Fruit fly (Drosophila melanogaster): ENCODE results near the gene PIG-K.

PIG-K gene

DNA sequence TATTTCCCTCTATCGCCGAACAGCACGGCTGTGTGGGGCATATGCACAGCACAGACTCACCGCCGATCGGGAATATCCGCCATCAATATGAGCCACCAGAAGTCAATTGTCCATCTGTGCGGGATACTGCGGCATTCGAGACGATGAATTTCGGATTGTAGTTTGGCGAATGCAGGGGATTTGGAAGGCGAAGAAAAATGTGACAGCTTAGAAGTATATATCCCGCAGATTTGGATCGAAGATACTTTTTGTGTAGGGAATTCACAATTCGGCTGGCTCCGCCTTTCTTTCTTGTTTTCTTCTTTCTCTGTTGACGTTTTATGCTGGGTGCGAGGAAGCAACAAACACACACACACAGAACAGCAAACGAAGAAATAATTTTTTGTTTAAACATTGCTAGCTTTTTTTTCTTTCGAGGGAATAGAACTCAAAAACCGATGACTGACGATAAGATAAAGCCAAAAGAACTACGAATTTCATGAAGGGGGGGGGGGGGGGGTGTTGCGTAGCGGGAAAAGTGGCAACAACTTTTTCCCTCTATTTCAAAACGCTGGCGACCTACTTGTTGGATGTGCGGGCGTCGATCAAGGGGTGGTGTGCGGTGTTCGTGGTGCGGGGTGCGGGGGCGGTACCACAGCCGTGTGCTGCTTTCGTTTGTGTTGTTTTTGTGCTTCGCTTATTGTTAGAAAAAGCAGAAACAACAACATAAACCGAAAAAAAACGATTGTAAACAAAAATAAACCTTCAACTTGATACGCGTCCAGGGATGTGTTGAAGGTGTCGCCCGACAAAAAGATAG lies 24.8 kb downstream of the PIG-K start (continued):
- peak; percentile 48 for TF ChIP-seq CG12942 (GFP tag; optimal IDR thresholded peaks at IDR 0.05)
- no peak; the same call in 1 of the 2 replicates for TF ChIP-seq CG17612 (GFP tag; IDR thresholded peaks at IDR 0.05)
- TF ChIP-seq HmgD (GFP tag; optimal IDR thresholded peaks at IDR 0.05) = peak; percentile 24
- peak; percentile 82 for TF ChIP-seq CG10366 (GFP tag; IDR thresholded peaks at IDR 0.05)
- no peak for TF ChIP-seq tll (GFP tag; optimal IDR thresholded peaks at IDR 0.05)
- TF ChIP-seq da (GFP tag; optimal IDR thresholded peaks at IDR 0.05) = peak; percentile 79
- no peak for TF ChIP-seq Tbp (GFP tag; optimal IDR thresholded peaks at IDR 0.05)
- TF ChIP-seq dysf (GFP tag; IDR thresholded peaks at IDR 0.05) = peak; percentile 86
- peak; percentile 95 for TF ChIP-seq sens (GFP tag)
- TF ChIP-seq CG31388 (GFP tag; optimal IDR thresholded peaks at IDR 0.05) = no peak
- TF ChIP-seq Sox102F (GFP tag; optimal IDR thresholded peaks at IDR 0.05) = peak; percentile 90
- TF ChIP-seq CG11504 (tag; optimal IDR thresholded peaks at IDR 0.05) = peak; percentile 85
- TF ChIP-seq crc (GFP tag; optimal IDR thresholded peaks at IDR 0.05) = no peak
- peak; percentile 59 for TF ChIP-seq CG1233 (GFP tag; optimal IDR thresholded peaks at IDR 0.05)
- TF ChIP-seq CG3847 (GFP tag; IDR thresholded peaks at IDR 0.05) = peak; percentile 66
- TF ChIP-seq bowl (GFP tag; IDR thresholded peaks at IDR 0.05) = peak; percentile 52; the same call in 1 of the 2 replicates
- peak; percentile 75 for TF ChIP-seq CG18619 (GFP tag; optimal IDR thresholded peaks at IDR 0.05)
- TF ChIP-seq en (GFP tag; optimal IDR thresholded peaks at IDR 0.05) = no peak
- no peak for TF ChIP-seq BEAF-32 (GFP tag; optimal IDR thresholded peaks at IDR 0.05)
- TF ChIP-seq CG14050 (GFP tag; IDR thresholded peaks at IDR 0.05) = peak; percentile 56
- peak; percentile 9 for TF ChIP-seq Vsx1 (GFP tag; optimal IDR thresholded peaks at IDR 0.05)
- TF ChIP-seq CG5953 (GFP tag; IDR thresholded peaks at IDR 0.05) = peak; percentile 72; the same call in 1 of the 2 replicates
- TF ChIP-seq CG17912 (GFP tag; optimal IDR thresholded peaks at IDR 0.05) = no peak
- no peak for TF ChIP-seq hth (optimal IDR thresholded peaks at IDR 0.05)
- peak; percentile 60 for TF ChIP-seq dm (GFP tag; optimal IDR thresholded peaks at IDR 0.05)
- TF ChIP-seq CG17361 (GFP tag; IDR thresholded peaks at IDR 0.05) = peak; percentile 88
- peak; percentile 66 for TF ChIP-seq CG30403 (GFP tag; optimal IDR thresholded peaks at IDR 0.05)
- no peak for TF ChIP-seq pzg (GFP tag; optimal IDR thresholded peaks at IDR 0.05)
- TF ChIP-seq Ada2b (GFP tag; IDR thresholded peaks at IDR 0.05) = peak; percentile 37
- TF ChIP-seq CG11398 (GFP tag; optimal IDR thresholded peaks at IDR 0.05) = peak; percentile 69
- no peak for TF ChIP-seq tna (GFP tag; IDR thresholded peaks at IDR 0.05; ENCODE audit: partially characterized antibody)
- TF ChIP-seq CG11696 (GFP tag; IDR thresholded peaks at IDR 0.05) = no peak
- TF ChIP-seq Atf-2 (GFP tag; optimal IDR thresholded peaks at IDR 0.05) = peak; percentile 46
- peak in 1 of 3 experiments; percentile 64 for TF ChIP-seq lola (GFP tag; optimal IDR thresholded peaks at IDR 0.05)
- peak; percentile 63; the same call in 2 of the 3 replicates for TF ChIP-seq CG6175 (GFP tag; IDR thresholded peaks at IDR 0.05)
- no peak for TF ChIP-seq CG8290 (GFP tag; optimal IDR thresholded peaks at IDR 0.05)
- peak; percentile 12 to 87 for TF ChIP-seq CG8290 (tag; optimal IDR thresholded peaks at IDR 0.05)
- peak; percentile 67 for TF ChIP-seq CG18476 (GFP tag; optimal IDR thresholded peaks at IDR 0.05)
- TF ChIP-seq nerfin-2 (GFP tag; IDR thresholded peaks at IDR 0.05; ENCODE audit: partially characterized antibody) = no peak
- no peak for TF ChIP-seq Lim3 (GFP tag; IDR thresholded peaks at IDR 0.05)
- TF ChIP-seq Adf1 (GFP tag; IDR thresholded peaks at IDR 0.05) = peak; percentile 14
- TF ChIP-seq CG1792 (GFP tag; optimal IDR thresholded peaks at IDR 0.05) = peak; percentile 60
- TF ChIP-seq maf-S (GFP tag; optimal IDR thresholded peaks at IDR 0.05) = peak; percentile 39
- peak; percentile 29 for TF ChIP-seq ftz-f1 (GFP tag; optimal IDR thresholded peaks at IDR 0.05)
- TF ChIP-seq CG11247 (GFP tag; IDR thresholded peaks at IDR 0.05) = peak; percentile 59
- TF ChIP-seq Fer2 (tag; optimal IDR thresholded peaks at IDR 0.05) = peak; percentile 16
- no peak for TF ChIP-seq Hr39 (optimal IDR thresholded peaks at IDR 0.05)
- TF ChIP-seq CG10267 (tag; optimal IDR thresholded peaks at IDR 0.05) = peak; percentile 50
- peak; percentile 71 for TF ChIP-seq nerfin-1 (tag; optimal IDR thresholded peaks at IDR 0.05)
- no peak for TF ChIP-seq Nf-YA (GFP tag; IDR thresholded peaks at IDR 0.05)
- no peak for TF ChIP-seq CG2199 (GFP tag; IDR thresholded peaks at IDR 0.05)
